Worm (Caenorhabditis elegans): ENCODE data around the gene T14G10.8.

- no peak for TF ChIP-seq tra-4 (tag; optimal IDR thresholded peaks at IDR 0.05)
- no peak for TF ChIP-seq flt-1 (GFP tag; IDR thresholded peaks at IDR 0.05)
- no peak for TF ChIP-seq ama-1 (optimal IDR thresholded peaks at IDR 0.05)
- TF ChIP-seq pes-1 (GFP tag; IDR thresholded peaks at IDR 0.05): no peak
- no peak for TF ChIP-seq aly-1 (tag; optimal IDR thresholded peaks at IDR 0.05)
- TF ChIP-seq ceh-13 (GFP tag; optimal IDR thresholded peaks at IDR 0.05): no peak
- TF ChIP-seq ets-7 (tag; optimal IDR thresholded peaks at IDR 0.05): no peak
- no peak for TF ChIP-seq hmg-4 (GFP tag; optimal IDR thresholded peaks at IDR 0.05)
- TF ChIP-seq tbx-11 (GFP tag; IDR thresholded peaks at IDR 0.05): no peak
Observed at ce11 chrIV:10164086-10164485, 17.3 kb upstream of the T14G10.8 start.
